Worm (Caenorhabditis elegans): Measurements from ENCODE around the gene F44A6.3.
A peak's percentile ranks its signal among the peaks of the same experiment; 100 is the strongest.

The F44A6.3 gene

ce11 chrX:10219184-10219705 is 6.7 kb downstream of the F44A6.3 start:
- TF ChIP-seq Y75B8A.6 (GFP tag; IDR thresholded peaks at IDR 0.05) (no peak), set-16 (GFP tag; IDR thresholded peaks at IDR 0.05) (peak; percentile 41), daf-19 (GFP tag; conservative IDR thresholded peaks at IDR 0.05) (no peak), ceh-62 (tag; optimal IDR thresholded peaks at IDR 0.05) (no peak), egl-43 (GFP tag; IDR thresholded peaks at IDR 0.05) (peak; percentile 22; the same call in 1 of the 2 replicates), nhr-76 (tag; optimal IDR thresholded peaks at IDR 0.05) (no peak), nhr-237 (tag; optimal IDR thresholded peaks at IDR 0.05) (no peak), vab-7 (GFP tag; IDR thresholded peaks at IDR 0.05) (no peak), nhr-42 (GFP tag; IDR thresholded peaks at IDR 0.05) (no peak), egl-27 (tag; optimal IDR thresholded peaks at IDR 0.05) (no peak), tag-97 (GFP tag; IDR thresholded peaks at IDR 0.05) (peak; percentile 70; the same call in 1 of the 2 replicates), hlh-30 (tag; optimal IDR thresholded peaks at IDR 0.05; ENCODE audit: insufficient read depth) (no peak), cey-2 (tag; optimal IDR thresholded peaks at IDR 0.05; ENCODE audit: borderline replicate concordance, insufficient read depth) (no peak)

ce11 chrX:10225845-10226244 is 13.3 kb downstream of the F44A6.3 start:
- TF ChIP-seq hif-1 (tag; optimal IDR thresholded peaks at IDR 0.05), result no peak
- TF ChIP-seq fkh-10 (GFP tag; optimal IDR thresholded peaks at IDR 0.05), result peak; percentile 68

- TF ChIP-seq Y75B8A.6 (GFP tag; IDR thresholded peaks at IDR 0.05) (no peak), snpc-1.2 (GFP tag; IDR thresholded peaks at IDR 0.05) (no peak), hlh-11 (tag; optimal IDR thresholded peaks at IDR 0.05) (no peak), hif-1 (tag; optimal IDR thresholded peaks at IDR 0.05) (no peak), jun-1 (tag; optimal IDR thresholded peaks at IDR 0.05) (no peak), spr-3 (GFP tag; optimal IDR thresholded peaks at IDR 0.05) (no peak), ceh-82 (tag; optimal IDR thresholded peaks at IDR 0.05) (no peak), mxl-2 (GFP tag; conservative IDR thresholded peaks at IDR 0.05) (no peak), aly-2 (tag; optimal IDR thresholded peaks at IDR 0.05) (no peak), php-3 (GFP tag; IDR thresholded peaks at IDR 0.05) (no peak), nhr-28 (tag; optimal IDR thresholded peaks at IDR 0.05) (no peak), egl-27 (tag; optimal IDR thresholded peaks at IDR 0.05) (no peak), ctbp-1 (GFP tag; IDR thresholded peaks at IDR 0.05) (no peak), nhr-25 (tag; optimal IDR thresholded peaks at IDR 0.05; ENCODE audit: borderline replicate concordance, insufficient read depth) (no peak), ztf-11 (tag; optimal IDR thresholded peaks at IDR 0.05) (no peak), nhr-237 (tag; optimal IDR thresholded peaks at IDR 0.05) (no peak), daf-12 (tag; optimal IDR thresholded peaks at IDR 0.05) (no peak), zfp-3 (GFP tag; conservative IDR thresholded peaks at IDR 0.05) (no peak), fos-1 (tag; optimal IDR thresholded peaks at IDR 0.05) (no peak), ceh-32 (tag; optimal IDR thresholded peaks at IDR 0.05; ENCODE audit: poor library complexity) (no peak)
Measured at ce11 chrX:10227217-10227616, 14.6 kb downstream of the F44A6.3 start.

ce11 chrX:10228094-10228746 is 15.7 kb downstream of the F44A6.3 start, which contains the start of gene C14H10.3:
Gene C14H10.3 (minus strand): TSS chrX:10228137.
- TF ChIP-seq zag-1 (tag; optimal IDR thresholded peaks at IDR 0.05), result no peak
- TF ChIP-seq rbr-2 (tag; optimal IDR thresholded peaks at IDR 0.05), result no peak
- TF ChIP-seq F44E2.7 (GFP tag; IDR thresholded peaks at IDR 0.05), result no peak
- TF ChIP-seq lin-15B (tag; optimal IDR thresholded peaks at IDR 0.05), result no peak
- TF ChIP-seq egl-43 (GFP tag; IDR thresholded peaks at IDR 0.05), result no peak
- TF ChIP-seq lin-13 (GFP tag; optimal IDR thresholded peaks at IDR 0.05), result no peak
- no peak for TF ChIP-seq nhr-237 (tag; optimal IDR thresholded peaks at IDR 0.05)
- no peak for TF ChIP-seq lin-29 (GFP tag; IDR thresholded peaks at IDR 0.05)
- TF ChIP-seq lim-7 (GFP tag; IDR thresholded peaks at IDR 0.05), result no peak
- TF ChIP-seq ceh-32 (tag; optimal IDR thresholded peaks at IDR 0.05; ENCODE audit: poor library complexity), result no peak
- TF ChIP-seq T26A8.4 (GFP tag; IDR thresholded peaks at IDR 0.05), result no peak
- no peak for TF ChIP-seq ceh-44 (GFP tag; IDR thresholded peaks at IDR 0.05)
- no peak for TF ChIP-seq spr-3 (GFP tag; optimal IDR thresholded peaks at IDR 0.05)
- no peak for TF ChIP-seq nhr-25 (tag; optimal IDR thresholded peaks at IDR 0.05; ENCODE audit: borderline replicate concordance, insufficient read depth)
- no peak for TF ChIP-seq unc-130 (GFP tag; optimal IDR thresholded peaks at IDR 0.05)
- no peak for TF ChIP-seq nhr-10 (tag; optimal IDR thresholded peaks at IDR 0.05)
- no peak for TF ChIP-seq ztf-7 (tag; optimal IDR thresholded peaks at IDR 0.05)
- no peak for TF ChIP-seq aly-2 (tag; optimal IDR thresholded peaks at IDR 0.05)
- TF ChIP-seq madf-5 (GFP tag; IDR thresholded peaks at IDR 0.05), result no peak
- TF ChIP-seq aha-1 (tag), result peak; percentile 83
